Fruit fly (Drosophila melanogaster): Measurements from ENCODE around the gene CG42393.

- TF ChIP-seq pan (optimal IDR thresholded peaks at IDR 0.05) = no peak
- TF ChIP-seq Dll (optimal IDR thresholded peaks at IDR 0.05) = no peak
Observed at dm6 chr3L:18000102-18000488, 42.4 kb upstream of the CG42393 start.
